Worm (Caenorhabditis elegans): Measurements from ENCODE around the gene F59A6.4.

DNA sequence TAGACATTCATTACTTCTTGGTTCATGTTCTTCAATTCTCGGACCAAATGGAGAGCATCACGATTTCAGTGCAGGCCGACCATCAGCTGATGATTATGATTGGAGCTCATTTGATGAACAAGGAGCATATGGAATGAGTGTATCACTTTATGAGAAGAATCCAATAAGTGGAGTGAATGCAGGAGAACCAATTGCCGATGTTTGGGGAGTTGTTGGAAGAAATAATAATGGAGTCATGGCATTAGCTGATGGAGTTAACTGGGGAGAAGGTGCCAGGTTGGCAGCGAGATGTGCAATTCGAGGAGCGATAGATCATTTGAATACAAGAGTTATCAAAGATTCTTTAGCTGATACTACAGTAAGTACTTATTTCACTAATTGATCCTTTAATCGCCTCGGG, 45.9 kb downstream of the F59A6.4 start:
- no peak for TF ChIP-seq ama-1 (optimal IDR thresholded peaks at IDR 0.05)
- TF ChIP-seq ceh-13 (GFP tag; optimal IDR thresholded peaks at IDR 0.05), result no peak
- no peak for TF ChIP-seq hnd-1 (tag; optimal IDR thresholded peaks at IDR 0.05)
- TF ChIP-seq ceh-36 (tag; optimal IDR thresholded peaks at IDR 0.05), result no peak
